Worm (Caenorhabditis elegans): ENCODE measurements around the gene fipr-3.

Gene fipr-3

ce11 chrX:14435648-14436155 lies 12.5 kb downstream of the fipr-3 start:
- TF ChIP-seq unc-62 (GFP tag; optimal IDR thresholded peaks at IDR 0.05) (no peak), R02D3.7 (tag; optimal IDR thresholded peaks at IDR 0.05) (no peak), ceh-16 (tag; optimal IDR thresholded peaks at IDR 0.05) (no peak), ama-1 (optimal IDR thresholded peaks at IDR 0.05) (no peak), ztf-11 (tag; optimal IDR thresholded peaks at IDR 0.05) (no peak), elt-1 (tag; optimal IDR thresholded peaks at IDR 0.05) (no peak), ceh-82 (tag; optimal IDR thresholded peaks at IDR 0.05) (no peak), nhr-6 (tag; optimal IDR thresholded peaks at IDR 0.05) (no peak), sma-3 (GFP tag; optimal IDR thresholded peaks at IDR 0.05) (no peak), mdl-1 (tag; optimal IDR thresholded peaks at IDR 0.05) (no peak), Y55F3AM.14 (GFP tag; optimal IDR thresholded peaks at IDR 0.05) (no peak), gmeb-1 (tag; optimal IDR thresholded peaks at IDR 0.05) (no peak), ztf-1 (GFP tag; conservative IDR thresholded peaks at IDR 0.05) (no peak), nhr-25 (tag; optimal IDR thresholded peaks at IDR 0.05) (no peak), C34F6.9 (tag; optimal IDR thresholded peaks at IDR 0.05) (no peak), fos-1 (tag; optimal IDR thresholded peaks at IDR 0.05) (no peak), lsy-2 (tag; optimal IDR thresholded peaks at IDR 0.05) (no peak), aly-2 (tag; optimal IDR thresholded peaks at IDR 0.05) (no peak)

ce11 chrX:14437806-14438205 lies 14.6 kb downstream of the fipr-3 start:
- TF ChIP-seq egl-27 (tag; optimal IDR thresholded peaks at IDR 0.05) (peak; percentile 2), fos-1 (tag; optimal IDR thresholded peaks at IDR 0.05) (peak; percentile 25), sma-3 (GFP tag; optimal IDR thresholded peaks at IDR 0.05) (peak; percentile 42)

- TF ChIP-seq nhr-12 (tag; optimal IDR thresholded peaks at IDR 0.05) (no peak), ztf-11 (tag; optimal IDR thresholded peaks at IDR 0.05) (no peak), nhr-25 (tag; optimal IDR thresholded peaks at IDR 0.05) (no peak), sma-9 (GFP tag; optimal IDR thresholded peaks at IDR 0.05) (no peak), sma-9 (tag; optimal IDR thresholded peaks at IDR 0.05) (no peak), lin-11 (tag; optimal IDR thresholded peaks at IDR 0.05) (no peak), alr-1 (tag; optimal IDR thresholded peaks at IDR 0.05) (no peak), gmeb-1 (tag; optimal IDR thresholded peaks at IDR 0.05) (no peak)
These were observed 19.1 kb downstream of the fipr-3 start, which contains the start of gene F23D12.3 for ce11 chrX:14442321-14442720. Gene F23D12.3, plus strand, starts transcription at chrX:14442621.

- TF ChIP-seq nhr-6 (tag; optimal IDR thresholded peaks at IDR 0.05) (no peak), mdl-1 (tag; optimal IDR thresholded peaks at IDR 0.05) (no peak), sma-3 (GFP tag; optimal IDR thresholded peaks at IDR 0.05) (no peak), nhr-10 (tag; optimal IDR thresholded peaks at IDR 0.05) (no peak), dmd-4 (tag; optimal IDR thresholded peaks at IDR 0.05) (no peak), Y55F3AM.14 (GFP tag; optimal IDR thresholded peaks at IDR 0.05) (no peak), ceh-82 (tag; optimal IDR thresholded peaks at IDR 0.05) (no peak), sma-9 (GFP tag; optimal IDR thresholded peaks at IDR 0.05) (no peak), sma-9 (tag; optimal IDR thresholded peaks at IDR 0.05) (no peak), nhr-237 (tag; optimal IDR thresholded peaks at IDR 0.05) (no peak), sem-4 (tag; optimal IDR thresholded peaks at IDR 0.05) (no peak), F13H6.1 (tag; optimal IDR thresholded peaks at IDR 0.05) (no peak)
These were observed 21.5 kb downstream of the fipr-3 start, which contains the start of gene F23D12.4 for ce11 chrX:14444701-14445100. Gene F23D12.4, plus strand, starts transcription at chrX:14445001.

ce11 chrX:14447498-14447897 lies 24.3 kb downstream of the fipr-3 start:
- TF ChIP-seq lin-39 (tag; optimal IDR thresholded peaks at IDR 0.05) (no peak), ZK546.5 (tag; optimal IDR thresholded peaks at IDR 0.05) (no peak), nhr-23 (tag; optimal IDR thresholded peaks at IDR 0.05) (no peak), unc-62 (GFP tag; optimal IDR thresholded peaks at IDR 0.05) (no peak), fos-1 (tag; optimal IDR thresholded peaks at IDR 0.05) (no peak), aly-2 (tag; optimal IDR thresholded peaks at IDR 0.05) (no peak)

- TF ChIP-seq nhr-25 (tag; optimal IDR thresholded peaks at IDR 0.05) = no peak
- no peak for TF ChIP-seq fos-1 (tag; optimal IDR thresholded peaks at IDR 0.05)
- no peak for TF ChIP-seq C34F6.9 (tag; optimal IDR thresholded peaks at IDR 0.05)
- TF ChIP-seq nhr-23 (tag; optimal IDR thresholded peaks at IDR 0.05) = no peak
- TF ChIP-seq skn-1 (tag; optimal IDR thresholded peaks at IDR 0.05) = no peak
- no peak for TF ChIP-seq ztf-1 (GFP tag; conservative IDR thresholded peaks at IDR 0.05)
These were observed 24.7 kb downstream of the fipr-3 start, which contains the start of gene jmjd-3.2 for ce11 chrX:14447910-14448309. Gene jmjd-3.2, plus strand, starts transcription at chrX:14448210.
